Worm (Caenorhabditis elegans): ENCODE measurements around the gene C18D11.6.

The C18D11.6 gene

ce11 chrIII:11833449-11833848, 23.1 kb downstream of the C18D11.6 start:
- no peak for TF ChIP-seq nhr-67 (tag; optimal IDR thresholded peaks at IDR 0.05)
- no peak for TF ChIP-seq unc-39 (tag; optimal IDR thresholded peaks at IDR 0.05)
- TF ChIP-seq ztf-4 (tag; optimal IDR thresholded peaks at IDR 0.05) = no peak
- no peak for TF ChIP-seq snpc-4 (tag; optimal IDR thresholded peaks at IDR 0.05)
- no peak for TF ChIP-seq tbx-2 (tag; optimal IDR thresholded peaks at IDR 0.05)
- no peak for TF ChIP-seq nhr-23 (tag; optimal IDR thresholded peaks at IDR 0.05)
- no peak for TF ChIP-seq elt-2 (tag; optimal IDR thresholded peaks at IDR 0.05)
- no peak for TF ChIP-seq nhr-12 (tag; optimal IDR thresholded peaks at IDR 0.05)
- no peak for TF ChIP-seq zag-1 (tag; optimal IDR thresholded peaks at IDR 0.05)

ce11 chrIII:11834168-11834567, 23.8 kb downstream of the C18D11.6 start:
- no peak for TF ChIP-seq mdl-1 (tag; optimal IDR thresholded peaks at IDR 0.05)
- no peak for TF ChIP-seq unc-39 (tag; optimal IDR thresholded peaks at IDR 0.05)
- peak; percentile 7 for TF ChIP-seq lin-39 (tag; optimal IDR thresholded peaks at IDR 0.05)
- TF ChIP-seq nfya-1 (tag; optimal IDR thresholded peaks at IDR 0.05; ENCODE audit: insufficient read depth) = peak; percentile 49
- TF ChIP-seq unc-62 (GFP tag; optimal IDR thresholded peaks at IDR 0.05) = no peak
- no peak for TF ChIP-seq jun-1 (tag; optimal IDR thresholded peaks at IDR 0.05)

- TF ChIP-seq tbx-2 (tag; optimal IDR thresholded peaks at IDR 0.05) = no peak
- no peak for TF ChIP-seq sea-2 (GFP tag; optimal IDR thresholded peaks at IDR 0.05)
- TF ChIP-seq nhr-23 (tag; optimal IDR thresholded peaks at IDR 0.05) = no peak
- peak; percentile 50 for TF ChIP-seq egl-5 (tag; optimal IDR thresholded peaks at IDR 0.05)
- no peak for TF ChIP-seq eor-1 (tag; optimal IDR thresholded peaks at IDR 0.05)
- no peak for TF ChIP-seq ceh-9 (tag; optimal IDR thresholded peaks at IDR 0.05)
- no peak for TF ChIP-seq egl-27 (tag; optimal IDR thresholded peaks at IDR 0.05)
- TF ChIP-seq nhr-25 (tag; optimal IDR thresholded peaks at IDR 0.05) = no peak
- TF ChIP-seq ceh-82 (tag; optimal IDR thresholded peaks at IDR 0.05) = no peak
- no peak for TF ChIP-seq mdl-1 (tag; optimal IDR thresholded peaks at IDR 0.05)
- TF ChIP-seq fkh-10 (GFP tag; optimal IDR thresholded peaks at IDR 0.05) = no peak
- TF ChIP-seq nfya-1 (tag; optimal IDR thresholded peaks at IDR 0.05; ENCODE audit: insufficient read depth) = peak; percentile 50
- peak; percentile 17 for TF ChIP-seq snpc-4 (tag; optimal IDR thresholded peaks at IDR 0.05)
- no peak for TF ChIP-seq unc-39 (tag; optimal IDR thresholded peaks at IDR 0.05)
- no peak for TF ChIP-seq daf-12 (tag; optimal IDR thresholded peaks at IDR 0.05)
- TF ChIP-seq aly-2 (tag; optimal IDR thresholded peaks at IDR 0.05) = no peak
- TF ChIP-seq ceh-28 (tag; optimal IDR thresholded peaks at IDR 0.05) = peak; percentile 37
- TF ChIP-seq pha-4 (tag; optimal IDR thresholded peaks at IDR 0.05) = peak; percentile 96
- no peak for TF ChIP-seq nhr-43 (tag; optimal IDR thresholded peaks at IDR 0.05; ENCODE audit: poor library complexity, severe bottlenecking)
- no peak for TF ChIP-seq elt-1 (tag; optimal IDR thresholded peaks at IDR 0.05)
- peak; percentile 18 for TF ChIP-seq hmg-11 (tag; optimal IDR thresholded peaks at IDR 0.05)
- TF ChIP-seq R02D3.7 (tag; optimal IDR thresholded peaks at IDR 0.05) = no peak
- TF ChIP-seq lin-39 (tag; optimal IDR thresholded peaks at IDR 0.05) = peak; percentile 15
- no peak for TF ChIP-seq mml-1 (tag; optimal IDR thresholded peaks at IDR 0.05)
- peak; percentile 42 for TF ChIP-seq elt-2 (tag; optimal IDR thresholded peaks at IDR 0.05)
- TF ChIP-seq jun-1 (tag; optimal IDR thresholded peaks at IDR 0.05) = no peak
- TF ChIP-seq ztf-11 (tag; optimal IDR thresholded peaks at IDR 0.05) = no peak
- no peak for TF ChIP-seq nhr-237 (tag; optimal IDR thresholded peaks at IDR 0.05)
- no peak for TF ChIP-seq lsy-12 (tag; optimal IDR thresholded peaks at IDR 0.05)
- TF ChIP-seq skn-1 (tag; optimal IDR thresholded peaks at IDR 0.05) = peak; percentile 75
- TF ChIP-seq fos-1 (tag; optimal IDR thresholded peaks at IDR 0.05) = no peak
- no peak for TF ChIP-seq ZK546.5 (tag; optimal IDR thresholded peaks at IDR 0.05)
- no peak for TF ChIP-seq nhr-11 (tag; optimal IDR thresholded peaks at IDR 0.05)
- TF ChIP-seq nhr-12 (tag; optimal IDR thresholded peaks at IDR 0.05) = no peak
- no peak for TF ChIP-seq unc-62 (GFP tag; optimal IDR thresholded peaks at IDR 0.05)
- no peak for TF ChIP-seq ztf-4 (tag; optimal IDR thresholded peaks at IDR 0.05)
- TF ChIP-seq ceh-16 (tag; optimal IDR thresholded peaks at IDR 0.05) = no peak
- no peak for TF ChIP-seq zag-1 (tag; optimal IDR thresholded peaks at IDR 0.05)
- TF ChIP-seq nhr-28 (tag; optimal IDR thresholded peaks at IDR 0.05) = no peak
- no peak for TF ChIP-seq nhr-76 (tag; optimal IDR thresholded peaks at IDR 0.05)
- TF ChIP-seq elt-3 (tag; optimal IDR thresholded peaks at IDR 0.05) = no peak
- peak; percentile 61 for TF ChIP-seq pqm-1 (tag; optimal IDR thresholded peaks at IDR 0.05)
- TF ChIP-seq lin-15B (tag; optimal IDR thresholded peaks at IDR 0.05) = no peak
- TF ChIP-seq nhr-77 (tag; optimal IDR thresholded peaks at IDR 0.05) = no peak
- TF ChIP-seq ama-1 (optimal IDR thresholded peaks at IDR 0.05) = peak; percentile 20
- no peak for TF ChIP-seq fkh-2 (tag; optimal IDR thresholded peaks at IDR 0.05)
- TF ChIP-seq nhr-67 (tag; optimal IDR thresholded peaks at IDR 0.05) = no peak
Observed at ce11 chrIII:11834783-11835182, 24.4 kb downstream of the C18D11.6 start.

Measured in whole organism, L3 larva.